Worm (Caenorhabditis elegans) whole organism, L1 larva: ENCODE results near the gene srxa-1.

Source experiments
- hlh-4 ChIP-seq: sonication (generic microtip); optimal IDR thresholded peaks from 2 replicates; lab custom pipeline; 2016; ENCODE audit warnings: mild to moderate bottlenecking, missing genetic modification characterization, missing compliant biosample characterization
- lin-14 ChIP-seq: fragments of 200-800 bp; sonication (Bioruptor generic); optimal IDR thresholded peaks from 2 replicates; lab custom pipeline; 2018; ENCODE audit warnings: mild to moderate bottlenecking, missing genetic modification characterization, moderate library complexity, missing compliant biosample characterization
- nhr-76 ChIP-seq: sonication (generic microtip); optimal IDR thresholded peaks from 2 replicates; lab custom pipeline; 2017; ENCODE audit warnings: missing biosample characterization, missing genetic modification characterization
- tbx-2 ChIP-seq: sonication (generic microtip); optimal IDR thresholded peaks from 2 replicates; lab custom pipeline; 2016; ENCODE audit warnings: missing genetic modification characterization, missing compliant biosample characterization
- unc-62 ChIP-seq: fragments of 150-350 bp; optimal IDR thresholded peaks from 2 replicates; lab custom pipeline; 2014; ENCODE audit warnings: missing biosample characterization, missing genetic modification reagents, missing genetic modification characterization

DNA sequence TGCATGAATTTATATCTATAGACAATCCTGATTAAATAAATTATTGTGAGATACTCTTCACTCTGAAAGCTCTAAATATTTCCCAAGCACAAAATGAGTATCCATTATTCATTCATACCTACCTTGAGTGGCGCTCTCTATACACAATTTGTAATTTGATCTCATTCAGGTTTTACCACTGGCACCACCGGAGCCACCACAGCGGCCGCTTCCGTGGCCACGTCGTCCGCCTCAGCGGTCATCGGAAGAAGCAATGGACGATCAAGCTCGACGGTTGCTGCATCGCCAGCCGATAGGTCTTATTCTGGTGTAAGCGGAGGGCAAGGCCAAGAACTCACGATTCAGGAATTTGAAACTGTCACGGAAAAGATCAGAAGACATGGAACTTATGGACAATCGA is 25.4 kb downstream of the srxa-1 start:
- no peak for TF ChIP-seq hlh-4 (tag; lab: Kevin White, UChicago)
- TF ChIP-seq nhr-76 (tag; lab: Kevin White, UChicago), result no peak
- TF ChIP-seq tbx-2, result no peak
- no peak for TF ChIP-seq unc-62 (GFP tag; lab: Kevin White, UChicago)
- TF ChIP-seq lin-14, result no peak
